2 fruit fly cellular contexts compared by ENCODE assay signal in the genomic region with DNA sequence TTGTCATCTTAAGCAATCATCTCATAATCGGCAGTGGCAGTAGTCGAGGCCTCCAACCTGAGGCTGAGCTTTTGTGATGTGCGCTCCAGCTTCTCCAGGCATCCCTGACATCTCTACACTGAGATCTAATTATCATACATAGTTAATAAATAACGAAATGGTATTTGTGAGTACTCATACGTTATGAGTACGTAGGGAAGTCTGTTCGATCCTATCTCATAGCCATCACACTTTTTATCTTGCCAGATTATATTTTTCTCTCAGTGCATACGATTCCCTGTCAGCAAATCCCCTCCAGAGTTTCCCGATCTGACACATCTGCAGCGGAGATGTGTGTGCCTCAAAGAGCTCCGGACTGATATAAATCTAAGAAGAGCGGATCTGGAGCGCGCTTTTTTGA.
TF ChIP-seq lines count a peak whose summit lies in the region.

No protein-coding gene starts in this region.

TF ChIP-seq in whole organism, embryonic, 481 proteins besides CTCF, POLR2A, EP300 and RAD21 (continued from another document):
- TF ChIP-seq PHDP (tag; optimal IDR thresholded peaks at IDR 0.05; lab: Kevin White, UChicago) = no peak
- no peak for TF ChIP-seq pan (optimal IDR thresholded peaks at IDR 0.05; lab: Kevin White, UChicago)
- no peak for TF ChIP-seq pan (GFP tag; optimal IDR thresholded peaks at IDR 0.05 in 1 of 2, IDR thresholded peaks at IDR 0.05 in 1 of 2)
- peak; percentile 28 for TF ChIP-seq nom (GFP tag; optimal IDR thresholded peaks at IDR 0.05; lab: Kevin White, UChicago)
- TF ChIP-seq B-H2 (GFP tag; optimal IDR thresholded peaks at IDR 0.05; lab: Kevin White, UChicago) = no peak
- TF ChIP-seq oc (tag; optimal IDR thresholded peaks at IDR 0.05; lab: Kevin White, UChicago) = no peak
- TF ChIP-seq CG2129 (GFP tag; IDR thresholded peaks at IDR 0.05; lab: Robert Waterston, UW; ENCODE audit: partially characterized antibody) = no peak

TF ChIP-seq in whole organism, prepupa, 60 proteins besides CTCF, POLR2A, EP300 and RAD21 (continued from another document):
- TF ChIP-seq OdsH (GFP tag; optimal IDR thresholded peaks at IDR 0.05; lab: Kevin White, UChicago) = peak; percentile 59
- peak; percentile 12 for TF ChIP-seq net (GFP tag; optimal IDR thresholded peaks at IDR 0.05; lab: Kevin White, UChicago)
- TF ChIP-seq CG4318 (GFP tag; optimal IDR thresholded peaks at IDR 0.05; lab: Kevin White, UChicago) = no peak
- TF ChIP-seq CG3032 (tag; optimal IDR thresholded peaks at IDR 0.05; lab: Kevin White, UChicago) = peak; percentile 62
- TF ChIP-seq fd59A (GFP tag; optimal IDR thresholded peaks at IDR 0.05; lab: Kevin White, UChicago) = peak; percentile 67
- TF ChIP-seq CG32006 (GFP tag; optimal IDR thresholded peaks at IDR 0.05; lab: Kevin White, UChicago) = peak; percentile 51
- TF ChIP-seq ss (GFP tag; optimal IDR thresholded peaks at IDR 0.05; lab: Kevin White, UChicago) = peak; percentile 51 to 58
- TF ChIP-seq CG6276 (GFP tag; optimal IDR thresholded peaks at IDR 0.05; lab: Kevin White, UChicago) = no peak
- no peak for TF ChIP-seq CG11294 (GFP tag; IDR thresholded peaks at IDR 0.05; lab: Robert Waterston, UW)
- 0 out of 3 replicates have a peak, but pooled peaks have one; percentile 24 for TF ChIP-seq eg (GFP tag; IDR thresholded peaks at IDR 0.05; lab: Robert Waterston, UW)
- peak; percentile 76 for TF ChIP-seq svp (GFP tag; lab: Kevin White, UChicago)
- TF ChIP-seq Sox15 (GFP tag; optimal IDR thresholded peaks at IDR 0.05; lab: Kevin White, UChicago) = no peak
- peak; percentile 30 for TF ChIP-seq CG8632 (GFP tag; optimal IDR thresholded peaks at IDR 0.05; lab: Kevin White, UChicago)
- peak; percentile 78 for TF ChIP-seq CG1621 (tag; optimal IDR thresholded peaks at IDR 0.05; lab: Kevin White, UChicago)
- TF ChIP-seq Met (GFP tag; optimal IDR thresholded peaks at IDR 0.05; lab: Kevin White, UChicago) = peak; percentile 32
- no peak for TF ChIP-seq fkh (GFP tag; optimal IDR thresholded peaks at IDR 0.05; lab: Kevin White, UChicago)
- TF ChIP-seq Hr38 (GFP tag; optimal IDR thresholded peaks at IDR 0.05; lab: Kevin White, UChicago) = no peak
- no peak for TF ChIP-seq CG11902 (GFP tag; optimal IDR thresholded peaks at IDR 0.05; lab: Kevin White, UChicago)
- TF ChIP-seq CG16779 (tag; optimal IDR thresholded peaks at IDR 0.05; lab: Kevin White, UChicago) = peak; percentile 21
- TF ChIP-seq spab (GFP tag; optimal IDR thresholded peaks at IDR 0.05; lab: Kevin White, UChicago) = peak; percentile 61
- TF ChIP-seq Lpt (GFP tag; optimal IDR thresholded peaks at IDR 0.05; lab: Kevin White, UChicago) = peak; percentile 45
- peak; percentile 74 for TF ChIP-seq CG6163 (GFP tag; IDR thresholded peaks at IDR 0.05; lab: Robert Waterston, UW)
- TF ChIP-seq lz (GFP tag; optimal IDR thresholded peaks at IDR 0.05; lab: Kevin White, UChicago) = peak; percentile 27
- peak; percentile 75 for TF ChIP-seq CG6808 (GFP tag; optimal IDR thresholded peaks at IDR 0.05; lab: Kevin White, UChicago)
- TF ChIP-seq CG8319 (GFP tag; optimal IDR thresholded peaks at IDR 0.05; lab: Kevin White, UChicago) = no peak
- TF ChIP-seq topi (GFP tag; optimal IDR thresholded peaks at IDR 0.05; lab: Kevin White, UChicago) = peak; percentile 40
- peak; percentile 1 for TF ChIP-seq Hr4 (GFP tag; optimal IDR thresholded peaks at IDR 0.05; lab: Kevin White, UChicago)
- peak; percentile 30 for TF ChIP-seq Hr39 (GFP tag; optimal IDR thresholded peaks at IDR 0.05; lab: Kevin White, UChicago)
- TF ChIP-seq Sox14 (GFP tag; optimal IDR thresholded peaks at IDR 0.05; lab: Kevin White, UChicago) = peak; percentile 74
- TF ChIP-seq acj6 (GFP tag; optimal IDR thresholded peaks at IDR 0.05; lab: Kevin White, UChicago) = peak; percentile 53
- TF ChIP-seq Eip75B (GFP tag; optimal IDR thresholded peaks at IDR 0.05; lab: Kevin White, UChicago) = peak; percentile 65
- peak; percentile 34 for TF ChIP-seq esn (GFP tag; optimal IDR thresholded peaks at IDR 0.05; lab: Kevin White, UChicago)
- peak; percentile 33 for TF ChIP-seq Gug (GFP tag; IDR thresholded peaks at IDR 0.05; lab: Robert Waterston, UW)
